Worm (Caenorhabditis elegans) whole organism, L4 larva: Measurements from ENCODE around the gene srx-95.

ENCODE experiments used
- F44E2.7 ChIP-seq: fragments of 200-800 bp; sonication (Bioruptor generic); IDR thresholded peaks from 2 replicates; pipeline ENCODE4 v2.1.2; 2022; ENCODE audit warnings: missing genetic modification characterization, missing compliant biosample characterization
- T20F7.1 ChIP-seq: fragments of 200-800 bp; sonication (Bioruptor generic); optimal IDR thresholded peaks from 2 replicates; lab custom pipeline; 2018; ENCODE audit warnings: mild to moderate bottlenecking, missing genetic modification characterization, missing compliant biosample characterization
- ZK337.2 ChIP-seq: fragments of 200-800 bp; sonication (Bioruptor generic); IDR thresholded peaks from 2 replicates; pipeline ENCODE4 v1.3.6; 2022; ENCODE audit warnings: missing genetic modification reagents, missing genetic modification characterization, missing compliant biosample characterization
- ZK546.5 ChIP-seq, 2 experiments: sonication (generic microtip); optimal IDR thresholded peaks; 2 replicates each; lab custom pipeline; 2017; ENCODE audit warnings: missing biosample characterization in 2 of 2, missing genetic modification characterization in 2 of 2
- ama-1 ChIP-seq: fragments of 150-350 bp; optimal IDR thresholded peaks from 2 replicates; lab custom pipeline; 2014; ENCODE audit warnings: inconsistent platforms, mixed read lengths
- arid-1 ChIP-seq: fragments of 200-800 bp; sonication (Bioruptor generic); conservative IDR thresholded peaks from 2 replicates; pipeline ENCODE4 v1.3.6; 2022; ENCODE audit warnings: missing genetic modification reagents, missing genetic modification characterization, missing compliant biosample characterization
- ceh-20 ChIP-seq: fragments of 200-800 bp; sonication (Bioruptor generic); IDR thresholded peaks from 2 replicates; pipeline ENCODE4 v1.3.6; 2022; ENCODE audit warnings: missing genetic modification reagents, missing genetic modification characterization, missing compliant biosample characterization
- cey-2 ChIP-seq: sonication (generic microtip); optimal IDR thresholded peaks from 3 replicates; lab custom pipeline; 2017; ENCODE audit warnings: missing genetic modification characterization, mild to moderate bottlenecking, missing compliant biosample characterization, antibody characterized with exemption, borderline replicate concordance; ENCODE audit not compliant: insufficient read depth
- ctbp-1 ChIP-seq: fragments of 200-800 bp; sonication (Bioruptor generic); IDR thresholded peaks from 2 replicates; pipeline ENCODE4 v1.3.6; 2022; ENCODE audit warnings: missing genetic modification reagents, missing genetic modification characterization, missing compliant biosample characterization
- daf-16 ChIP-seq, 3 experiments: sonication (generic microtip); optimal IDR thresholded peaks; 2 replicates each; lab custom pipeline; 2016 to 2017; ENCODE audit warnings: missing genetic modification characterization in 3 of 3, missing genetic modification reagents in 3 of 3, mild to moderate bottlenecking in 2 of 3, missing compliant biosample characterization in 2 of 3, missing biosample characterization in 1 of 3, moderate library complexity in 1 of 3
- daf-8 ChIP-seq: fragments of 200-800 bp; sonication (Bioruptor generic); IDR thresholded peaks from 2 replicates; pipeline ENCODE4 v1.3.6; 2022; ENCODE audit warnings: missing genetic modification characterization, missing compliant biosample characterization
- dmd-6 ChIP-seq: fragments of 200-800 bp; sonication (Bioruptor generic); IDR thresholded peaks from 2 replicates; pipeline ENCODE4 v1.3.6; 2022; ENCODE audit warnings: missing genetic modification reagents, missing genetic modification characterization, missing compliant biosample characterization
- duxl-1 ChIP-seq: sonication (generic microtip); optimal IDR thresholded peaks from 2 replicates; lab custom pipeline; 2016; ENCODE audit warnings: mild to moderate bottlenecking, missing genetic modification characterization, moderate library complexity, missing compliant biosample characterization; ENCODE audit not compliant: poor library complexity
- dve-1 ChIP-seq: sonication (generic microtip); optimal IDR thresholded peaks from 2 replicates; lab custom pipeline; 2017; ENCODE audit warnings: antibody characterized with exemption, mild to moderate bottlenecking, missing genetic modification characterization, missing compliant biosample characterization; ENCODE audit not compliant: insufficient read depth
- egl-43 ChIP-seq: fragments of 200-800 bp; sonication (Bioruptor generic); IDR thresholded peaks from 2 replicates; pipeline ENCODE4 v1.3.6; 2022; ENCODE audit warnings: missing genetic modification reagents, missing genetic modification characterization, missing compliant biosample characterization
- fkh-10 ChIP-seq: fragments of 150-350 bp; optimal IDR thresholded peaks from 2 replicates; lab custom pipeline; 2014; ENCODE audit warnings: missing biosample characterization, missing genetic modification reagents, missing genetic modification characterization
- hif-1 ChIP-seq, 2 experiments: sonication (generic microtip); optimal IDR thresholded peaks; 2 replicates each; lab custom pipeline; 2016 to 2017; ENCODE audit warnings: missing compliant biosample characterization in 2 of 2, missing genetic modification characterization in 2 of 2, missing genetic modification reagents in 2 of 2, missing genotype in 2 of 2, mild to moderate bottlenecking in 1 of 2
- hlh-11 ChIP-seq: fragments of 200-800 bp; sonication (Bioruptor generic); optimal IDR thresholded peaks from 2 replicates; lab custom pipeline; 2018; ENCODE audit warnings: mild to moderate bottlenecking, missing genetic modification characterization, missing compliant biosample characterization
- hlh-30 ChIP-seq: sonication (generic microtip); optimal IDR thresholded peaks from 2 replicates; lab custom pipeline; 2017; ENCODE audit warnings: antibody characterized with exemption, mild to moderate bottlenecking, missing genetic modification characterization, missing compliant biosample characterization; ENCODE audit not compliant: insufficient read depth
- hmg-1.1 ChIP-seq: fragments of 200-800 bp; sonication (Bioruptor generic); IDR thresholded peaks from 2 replicates; pipeline ENCODE4 v1.3.6; 2022; ENCODE audit warnings: missing genetic modification reagents, missing genetic modification characterization, missing compliant biosample characterization
- lin-15B ChIP-seq: fragments of 150-350 bp; sonication (generic microtip); optimal IDR thresholded peaks from 3 replicates; lab custom pipeline; 2014; ENCODE audit warnings: missing biosample characterization, missing genetic modification characterization
- lin-29 ChIP-seq: fragments of 200-800 bp; sonication (Bioruptor generic); IDR thresholded peaks from 2 replicates; pipeline ENCODE4 v1.3.6; 2022; ENCODE audit warnings: missing genetic modification reagents, missing genetic modification characterization, missing compliant biosample characterization
- lsy-2 ChIP-seq, 2 experiments: fragments of 150-350 bp in 1 of 2; sonication (generic microtip) in 1 of 2; optimal IDR thresholded peaks; 2 replicates each; lab custom pipeline; 2014 to 2017; ENCODE audit warnings: missing biosample characterization in 2 of 2, missing genetic modification characterization in 2 of 2
- mep-1 ChIP-seq: fragments of 150-350 bp; sonication (generic microtip); optimal IDR thresholded peaks from 3 replicates; lab custom pipeline; 2014; ENCODE audit warnings: missing biosample characterization, missing genetic modification characterization
- nhr-102 ChIP-seq: sonication (generic microtip); optimal IDR thresholded peaks from 2 replicates; lab custom pipeline; 2016; ENCODE audit warnings: mild to moderate bottlenecking, missing genetic modification characterization, moderate library complexity, missing compliant biosample characterization
- nhr-11 ChIP-seq: fragments of 150-350 bp; optimal IDR thresholded peaks from 2 replicates; lab custom pipeline; 2014; ENCODE audit warnings: missing biosample characterization, missing genetic modification characterization
- nhr-237 ChIP-seq: sonication (generic microtip); optimal IDR thresholded peaks from 2 replicates; lab custom pipeline; 2017; ENCODE audit warnings: missing biosample characterization, missing genetic modification characterization
- nhr-6 ChIP-seq: fragments of 150-350 bp; optimal IDR thresholded peaks from 2 replicates; lab custom pipeline; 2014; ENCODE audit warnings: missing biosample characterization, missing genetic modification characterization
- nhr-77 ChIP-seq: fragments of 150-350 bp; optimal IDR thresholded peaks from 2 replicates; lab custom pipeline; 2014; ENCODE audit warnings: missing biosample characterization, missing genetic modification characterization
- pha-4 ChIP-seq, 2 experiments: fragments of 150-350 bp in 1 of 2; fragments of 200-800 bp in 1 of 2; sonication (Bioruptor generic) in 1 of 2; IDR thresholded peaks in 1 of 2; optimal IDR thresholded peaks in 1 of 2; 2 replicates each; pipeline versions ENCODE4 v1.3.6 to Lab custom; 2014 to 2022; ENCODE audit warnings: missing genetic modification characterization in 2 of 2, missing genetic modification reagents in 2 of 2, missing biosample characterization in 1 of 2, missing compliant biosample characterization in 1 of 2
- rbr-2 ChIP-seq: sonication (generic microtip); optimal IDR thresholded peaks from 2 replicates; lab custom pipeline; 2016; ENCODE audit warnings: missing genotype, missing genetic modification characterization, missing compliant biosample characterization
- skn-1 ChIP-seq: fragments of 150-350 bp; optimal IDR thresholded peaks from 2 replicates; lab custom pipeline; 2014; ENCODE audit warnings: missing biosample characterization, missing genetic modification characterization
- snpc-4 ChIP-seq: fragments of 150-350 bp; optimal IDR thresholded peaks from 2 replicates; lab custom pipeline; 2014; ENCODE audit warnings: missing biosample characterization, missing genetic modification characterization
- tra-1 ChIP-seq: fragments of 200-800 bp; sonication (Bioruptor generic); IDR thresholded peaks from 2 replicates; pipeline ENCODE4 v1.3.6; 2022; ENCODE audit warnings: missing genetic modification reagents, missing genetic modification characterization, missing compliant biosample characterization
- unc-130 ChIP-seq: sonication (generic microtip); optimal IDR thresholded peaks from 2 replicates; lab custom pipeline; 2016; ENCODE audit warnings: missing genetic modification reagents, missing genetic modification characterization, missing compliant biosample characterization
- unc-62 ChIP-seq, 3 experiments: fragments of 150-350 bp in 1 of 3; sonication (generic microtip); optimal IDR thresholded peaks in 2 of 3; peaks in 1 of 3; 1 replicate in 1 of 3; 2 replicates in 2 of 3; lab custom pipeline; 2014 to 2017; ENCODE audit warnings: missing biosample characterization in 3 of 3, missing genetic modification characterization in 3 of 3, missing genetic modification reagents in 3 of 3, missing genotype in 1 of 3

srx-95 gene

ce11 chrII:6708980-6709379 lies 45.6 kb downstream of the srx-95 start:
- TF ChIP-seq mep-1 (tag; lab: Kevin White, UChicago) = peak; percentile 77
- TF ChIP-seq dmd-6 (GFP tag; lab: Robert Waterston, UW) = no peak
- TF ChIP-seq hif-1 (tag; optimal IDR thresholded peaks at IDR 0.05; lab: Kevin White, UChicago) = no peak
- TF ChIP-seq hmg-1.1 (GFP tag; lab: Robert Waterston, UW) = peak; percentile 54
- TF ChIP-seq lin-29 (GFP tag; lab: Robert Waterston, UW) = no peak
- no peak for TF ChIP-seq skn-1 (tag; lab: Kevin White, UChicago)
- peak in 1 of 2 experiments; percentile 53 for TF ChIP-seq lsy-2 (tag; optimal IDR thresholded peaks at IDR 0.05; lab: Kevin White, UChicago)
- peak; percentile 47 for TF ChIP-seq nhr-11 (tag; lab: Kevin White, UChicago)
- peak; percentile 25 for TF ChIP-seq rbr-2
- TF ChIP-seq egl-43 = no peak
- 0 out of 2 replicates have a peak, but pooled peaks have one; percentile 12 for TF ChIP-seq ZK337.2
- TF ChIP-seq unc-62 (GFP tag; optimal IDR thresholded peaks at IDR 0.05 in 1 of 2; lab: Kevin White, UChicago) = peak in 1 of 2 experiments; percentile 97
- TF ChIP-seq unc-62 (tag; optimal IDR thresholded peaks at IDR 0.05; lab: Kevin White, UChicago) = no peak
- TF ChIP-seq tra-1 (GFP tag; lab: Robert Waterston, UW) = peak; percentile 35; the same call in 1 of the 2 replicates
- peak; percentile 62 for TF ChIP-seq ctbp-1 (GFP tag; lab: Robert Waterston, UW)
- TF ChIP-seq ceh-20 (GFP tag; lab: Robert Waterston, UW) = peak; percentile 59; the same call in 1 of the 2 replicates

DNA sequence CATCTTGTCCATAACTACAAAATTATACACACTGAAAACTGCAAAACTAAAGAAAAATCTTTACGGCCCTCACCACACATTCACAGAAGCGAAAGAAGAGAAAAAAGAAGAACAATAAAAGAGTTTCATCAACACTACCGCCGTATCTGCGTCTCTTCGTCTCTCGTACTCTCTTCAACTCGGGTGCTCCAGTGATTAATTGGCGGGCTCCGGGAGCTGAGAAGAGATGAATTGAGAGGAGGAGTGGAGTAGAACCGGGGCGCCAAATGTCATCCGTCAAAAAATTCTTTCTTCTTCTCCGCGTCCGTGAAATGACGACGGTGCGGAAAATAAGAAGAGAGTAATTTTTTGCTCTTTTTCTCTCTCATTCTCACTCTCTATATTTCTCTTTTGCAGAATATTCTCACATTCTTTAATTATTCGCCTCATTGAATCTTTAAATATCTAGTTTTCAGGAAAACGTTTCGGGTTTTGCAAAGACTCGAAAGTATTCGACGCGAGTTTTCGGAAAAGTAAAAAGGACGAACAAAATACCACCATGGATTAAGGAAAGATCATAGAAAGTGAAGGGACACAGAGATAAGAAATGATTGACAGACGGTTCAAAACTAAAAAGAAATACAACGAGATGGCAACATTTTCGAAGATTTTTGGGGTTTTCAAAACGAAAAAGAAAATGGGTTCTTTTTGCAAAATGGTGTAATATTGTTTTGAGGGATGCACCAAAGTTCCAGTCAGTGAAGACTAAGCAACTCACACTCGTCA lies 46.9 kb downstream of the srx-95 start:
- TF ChIP-seq daf-16 (GFP tag; optimal IDR thresholded peaks at IDR 0.05; lab: Kevin White, UChicago) (peak in 1 of 2 experiments; percentile 58), daf-16 (tag; optimal IDR thresholded peaks at IDR 0.05; lab: Kevin White, UChicago) (no peak), dmd-6 (GFP tag; lab: Robert Waterston, UW) (0 out of 2 replicates have a peak, but pooled peaks have one; percentile 18), lin-15B (tag; lab: Kevin White, UChicago) (no peak), lin-29 (GFP tag; lab: Robert Waterston, UW) (no peak), nhr-102 (tag; lab: Kevin White, UChicago) (no peak), ceh-20 (GFP tag; lab: Robert Waterston, UW) (peak; percentile 66; the same call in 1 of the 2 replicates), lsy-2 (tag; optimal IDR thresholded peaks at IDR 0.05; lab: Kevin White, UChicago) (peak in 1 of 2 experiments; percentile 51), hlh-11 (peak; percentile 29), ctbp-1 (GFP tag; lab: Robert Waterston, UW) (0 out of 2 replicates have a peak, but pooled peaks have one; percentile 45), egl-43 (0 out of 2 replicates have a peak, but pooled peaks have one; percentile 35), mep-1 (tag; lab: Kevin White, UChicago) (peak; percentile 20), T20F7.1 (GFP tag; lab: Kevin White, UChicago) (no peak), rbr-2 (peak; percentile 7), hif-1 (tag; optimal IDR thresholded peaks at IDR 0.05; lab: Kevin White, UChicago) (peak in 1 of 2 experiments; percentile 28)

- TF ChIP-seq ctbp-1 (GFP tag; lab: Robert Waterston, UW) (0 out of 2 replicates have a peak, but pooled peaks have one; percentile 16), rbr-2 (no peak), unc-62 (GFP tag; optimal IDR thresholded peaks at IDR 0.05 in 1 of 2; lab: Kevin White, UChicago) (peak in 1 of 2 experiments; percentile 67), unc-62 (tag; optimal IDR thresholded peaks at IDR 0.05; lab: Kevin White, UChicago) (no peak), hlh-30 (tag; lab: Kevin White, UChicago) (no peak), dve-1 (no peak), cey-2 (tag; lab: Kevin White, UChicago) (no peak), fkh-10 (GFP tag; lab: Kevin White, UChicago) (peak; percentile 39), F44E2.7 (GFP tag; lab: Robert Waterston, UW) (no peak), ceh-20 (GFP tag; lab: Robert Waterston, UW) (no peak), nhr-237 (tag; lab: Kevin White, UChicago) (no peak)
Observed at ce11 chrII:6706552-6707091, 47.9 kb downstream of the srx-95 start.

DNA sequence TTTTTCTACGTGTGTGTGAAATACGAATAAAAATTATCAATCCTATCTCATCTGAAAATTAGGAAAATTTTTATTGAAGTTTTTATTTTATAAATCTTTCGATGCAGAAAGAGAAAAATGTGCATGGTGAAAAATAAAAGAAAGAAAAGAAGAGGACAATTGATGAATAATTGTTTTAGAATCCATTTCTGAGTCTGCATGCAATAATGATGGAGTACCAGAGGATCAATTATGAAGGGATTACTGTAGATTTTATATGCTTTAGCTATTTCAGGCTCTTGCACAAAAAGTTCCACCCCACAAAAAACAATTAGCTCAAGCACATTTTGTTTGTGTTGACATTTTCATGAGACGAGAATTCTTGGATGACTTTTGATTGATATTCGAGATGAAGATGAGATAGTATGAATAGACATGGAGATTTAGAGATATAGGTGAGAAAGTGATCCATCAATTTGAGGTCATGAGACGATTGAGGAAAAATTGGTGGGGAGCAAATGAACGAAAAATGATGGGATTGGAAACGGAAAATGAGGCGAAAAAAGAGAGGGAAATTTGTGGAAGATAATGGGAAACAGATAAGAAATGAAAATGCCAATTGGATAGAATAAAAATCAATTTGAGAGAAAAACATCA lies 48.9 kb downstream of the srx-95 start, which contains the start of gene rpy-1:
TSS of gene rpy-1 (minus strand) at position 51 of the 636 bp plus-strand sequence.
- TF ChIP-seq nhr-6 (no peak), unc-130 (GFP tag; lab: Kevin White, UChicago) (no peak), snpc-4 (tag; lab: Kevin White, UChicago) (no peak), pha-4 (GFP tag; IDR thresholded peaks at IDR 0.05; lab: Robert Waterston, UW) (no peak), pha-4 (tag; optimal IDR thresholded peaks at IDR 0.05; lab: Kevin White, UChicago) (no peak), hlh-11 (peak; percentile 9), hlh-30 (tag; lab: Kevin White, UChicago) (peak; percentile 20), duxl-1 (no peak), ceh-20 (GFP tag; lab: Robert Waterston, UW) (0 out of 2 replicates have a peak, but pooled peaks have one; percentile 28), T20F7.1 (GFP tag; lab: Kevin White, UChicago) (no peak), nhr-77 (tag; lab: Kevin White, UChicago) (no peak), lsy-2 (tag; optimal IDR thresholded peaks at IDR 0.05; lab: Kevin White, UChicago) (peak in 1 of 2 experiments; percentile 29), tra-1 (GFP tag; lab: Robert Waterston, UW) (no peak), daf-8 (GFP tag; lab: Robert Waterston, UW) (no peak), ZK546.5 (tag; optimal IDR thresholded peaks at IDR 0.05; lab: Kevin White, UChicago) (no peak), ama-1 (lab: Kevin White, UChicago) (no peak), arid-1 (GFP tag; lab: Robert Waterston, UW) (no peak)
